Fruit fly (Drosophila melanogaster) whole organism, wandering third instar larva: ENCODE results near the gene Rcd5.

ENCODE experiments used
- Abd-B ChIP-seq: fragments of >200 bp; optimal IDR thresholded peaks from 2 replicates; lab custom pipeline; 2017; ENCODE audit warnings: missing biosample characterization, missing genetic modification characterization
- CG9705 ChIP-seq: fragments of 200-800 bp; sonication (Bioruptor generic); optimal IDR thresholded peaks from 2 replicates; lab custom pipeline; 2018; ENCODE audit warnings: missing biosample characterization, mild to moderate bottlenecking, missing genetic modification characterization
- CrebA ChIP-seq: fragments of 200-800 bp; sonication (Bioruptor generic); optimal IDR thresholded peaks from 2 replicates; lab custom pipeline; 2016; ENCODE audit warnings: missing biosample characterization, mild to moderate bottlenecking, missing genetic modification characterization, borderline replicate concordance
- Dfd ChIP-seq: fragments of >200 bp; optimal IDR thresholded peaks from 2 replicates; lab custom pipeline; 2017; ENCODE audit warnings: missing biosample characterization, missing genetic modification characterization
- GATAd ChIP-seq: sonication (Bioruptor generic); optimal IDR thresholded peaks from 2 replicates; lab custom pipeline; 2016; ENCODE audit warnings: missing biosample characterization, missing genetic modification characterization
- HLH106 ChIP-seq: fragments of 200-800 bp; optimal IDR thresholded peaks from 3 replicates; lab custom pipeline; 2019; ENCODE audit warnings: missing biosample characterization, mild to moderate bottlenecking, missing genetic modification characterization, moderate library complexity
- Hnf4 ChIP-seq: fragments of 200-800 bp; sonication (Bioruptor generic); optimal IDR thresholded peaks from 2 replicates; lab custom pipeline; 2016; ENCODE audit warnings: missing biosample characterization, mild to moderate bottlenecking, missing genetic modification characterization
- Hr78 ChIP-seq: fragments of >200 bp; optimal IDR thresholded peaks from 2 replicates; lab custom pipeline; 2017; ENCODE audit warnings: missing biosample characterization, missing genetic modification characterization
- Hr83 ChIP-seq: fragments of 200-300 bp; sonication (Bioruptor generic); optimal IDR thresholded peaks from 2 replicates; lab custom pipeline; 2016; ENCODE audit warnings: missing biosample characterization, mild to moderate bottlenecking, missing genetic modification characterization, moderate library complexity; ENCODE audit not compliant: poor library complexity, severe bottlenecking
- Jra ChIP-seq: sonication (Bioruptor generic); optimal IDR thresholded peaks from 2 replicates; lab custom pipeline; 2016; ENCODE audit warnings: missing biosample characterization, missing genetic modification characterization
- Mio ChIP-seq: sonication (Bioruptor generic); optimal IDR thresholded peaks from 2 replicates; lab custom pipeline; 2016; ENCODE audit warnings: missing biosample characterization, missing genetic modification characterization
- N ChIP-seq: fragments of >200 bp; optimal IDR thresholded peaks from 2 replicates; lab custom pipeline; 2018; ENCODE audit warnings: missing biosample characterization, missing external identifiers, missing genetic modification characterization
- Rel ChIP-seq, 2 experiments: fragments of 200-800 bp; sonication (Bioruptor generic) in 1 of 2; optimal IDR thresholded peaks; 2 replicates in 1 of 2; 3 replicates in 1 of 2; lab custom pipeline; 2016 to 2019; ENCODE audit warnings: mild to moderate bottlenecking in 2 of 2, missing biosample characterization in 2 of 2, missing genetic modification characterization in 2 of 2, moderate library complexity in 1 of 2
- Sp1 ChIP-seq: fragments of 200-800 bp; sonication (Bioruptor generic); optimal IDR thresholded peaks from 3 replicates; lab custom pipeline; 2019; ENCODE audit warnings: missing biosample characterization, mild to moderate bottlenecking, missing genetic modification characterization, moderate library complexity
- Vsx2 ChIP-seq: fragments of 200-300, 225-300 bp; sonication (Bioruptor generic); optimal IDR thresholded peaks from 2 replicates; lab custom pipeline; 2018; ENCODE audit warnings: missing biosample characterization, missing genetic modification characterization; ENCODE audit not compliant: partially characterized antibody
- br ChIP-seq: fragments of 200-800 bp; sonication (Bioruptor generic); optimal IDR thresholded peaks from 2 replicates; lab custom pipeline; 2016; ENCODE audit warnings: missing biosample characterization, missing genetic modification characterization
- dmrt93B ChIP-seq: fragments of 200-800 bp; sonication (Bioruptor generic); optimal IDR thresholded peaks from 2 replicates; lab custom pipeline; 2018; ENCODE audit warnings: missing biosample characterization, mild to moderate bottlenecking, missing genetic modification characterization
- dsf ChIP-seq: sonication (Bioruptor generic); optimal IDR thresholded peaks from 2 replicates; lab custom pipeline; 2016; ENCODE audit warnings: missing biosample characterization, missing genetic modification characterization, borderline replicate concordance
- ey ChIP-seq: fragments of 200-800 bp; sonication (Bioruptor generic); optimal IDR thresholded peaks from 2 replicates; lab custom pipeline; 2016; ENCODE audit warnings: missing biosample characterization, missing genetic modification characterization
- h ChIP-seq: fragments of 200-800 bp; sonication (Bioruptor generic); optimal IDR thresholded peaks from 3 replicates; lab custom pipeline; 2016; ENCODE audit warnings: missing biosample characterization, mild to moderate bottlenecking, missing genetic modification characterization
- jim ChIP-seq: fragments of 175-275, 200-325 bp; sonication (Bioruptor generic); optimal IDR thresholded peaks from 2 replicates; lab custom pipeline; 2016; ENCODE audit warnings: missing biosample characterization, mild to moderate bottlenecking, missing genetic modification characterization
- lola ChIP-seq: fragments of >200 bp; optimal IDR thresholded peaks from 2 replicates; lab custom pipeline; 2017; ENCODE audit warnings: missing biosample characterization, missing genetic modification characterization
- pan ChIP-seq: fragments of >200 bp; optimal IDR thresholded peaks from 2 replicates; lab custom pipeline; 2017
- psq ChIP-seq: fragments of 200-800 bp; sonication (Bioruptor generic); optimal IDR thresholded peaks from 3 replicates; lab custom pipeline; 2017; ENCODE audit warnings: missing biosample characterization, mild to moderate bottlenecking, missing genetic modification characterization, moderate library complexity
- rgr ChIP-seq: fragments of 200-800 bp; sonication (Bioruptor generic); optimal IDR thresholded peaks from 3 replicates; lab custom pipeline; 2016; ENCODE audit warnings: missing biosample characterization, mild to moderate bottlenecking, missing genetic modification characterization
- sage ChIP-seq: fragments of 200-800 bp; sonication (Bioruptor generic); optimal IDR thresholded peaks from 2 replicates; lab custom pipeline; 2016; ENCODE audit warnings: missing biosample characterization, mild to moderate bottlenecking, missing genetic modification characterization
- sv ChIP-seq: fragments of 200-800 bp; sonication (Bioruptor generic); optimal IDR thresholded peaks from 3 replicates; lab custom pipeline; 2016; ENCODE audit warnings: missing biosample characterization, missing genetic modification characterization
- tai ChIP-seq: sonication (Bioruptor generic); optimal IDR thresholded peaks from 2 replicates; lab custom pipeline; 2016; ENCODE audit warnings: missing biosample characterization, missing genetic modification characterization
- usp ChIP-seq: fragments of >200 bp; optimal IDR thresholded peaks from 2 replicates; lab custom pipeline; 2017; ENCODE audit warnings: missing biosample characterization, missing genetic modification characterization
- woc ChIP-seq: sonication (Bioruptor generic); optimal IDR thresholded peaks from 2 replicates; lab custom pipeline; 2016; ENCODE audit warnings: missing biosample characterization, mild to moderate bottlenecking, missing genetic modification characterization

Gene Rcd5

DNA sequence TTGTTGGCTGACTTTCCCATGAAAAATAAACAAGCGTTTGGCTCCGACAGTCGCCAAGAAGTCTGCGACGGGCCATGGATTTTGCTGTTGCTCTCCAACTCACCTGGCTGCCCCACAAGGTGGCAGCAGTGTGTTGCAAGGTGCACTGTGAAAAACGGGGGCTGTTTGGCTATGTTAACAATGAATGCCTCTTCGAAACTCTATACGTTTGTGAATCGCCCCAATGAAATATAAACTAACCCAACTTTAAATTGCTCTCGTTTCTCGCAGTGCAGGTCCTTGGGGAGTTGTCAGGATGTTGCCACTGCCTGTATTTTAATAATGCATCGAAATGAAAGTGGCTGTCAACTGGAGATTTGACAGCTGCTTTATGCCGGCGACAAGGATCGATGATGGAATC, 26.0 kb upstream of the Rcd5 start:
- TF ChIP-seq ey (no peak), Hr83 (no peak), jim (GFP tag; lab: Kevin White, UChicago) (no peak), CG9705 (GFP tag; lab: Kevin White, UChicago) (no peak), tai (GFP tag; lab: Kevin White, UChicago) (no peak), rgr (GFP tag; lab: Kevin White, UChicago) (no peak)

DNA sequence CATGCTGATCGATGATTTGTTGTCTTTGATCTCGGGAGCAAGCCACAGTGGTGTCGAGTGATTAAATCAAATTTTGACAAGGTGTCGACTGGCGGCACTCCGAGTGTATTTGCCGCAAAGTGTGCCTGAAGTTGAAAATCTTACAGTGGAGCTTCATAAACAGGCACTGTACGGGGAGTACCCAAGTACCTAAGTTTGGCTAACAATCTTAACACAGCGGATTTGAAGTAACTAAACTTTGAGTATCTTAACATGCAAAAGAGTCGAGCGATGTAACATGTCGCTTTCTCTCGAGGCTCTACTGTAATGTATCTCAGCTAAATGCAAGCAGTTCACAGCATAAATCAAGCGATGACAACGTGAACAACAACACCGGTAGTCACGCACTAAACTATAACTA, 23.6 kb upstream of the Rcd5 start:
- TF ChIP-seq sv (no peak), dsf (GFP tag; lab: Kevin White, UChicago) (no peak), br (GFP tag; lab: Kevin White, UChicago) (no peak), CG9705 (GFP tag; lab: Kevin White, UChicago) (no peak)
- TF ChIP-seq, all 38 proteins: peak for 0

DNA sequence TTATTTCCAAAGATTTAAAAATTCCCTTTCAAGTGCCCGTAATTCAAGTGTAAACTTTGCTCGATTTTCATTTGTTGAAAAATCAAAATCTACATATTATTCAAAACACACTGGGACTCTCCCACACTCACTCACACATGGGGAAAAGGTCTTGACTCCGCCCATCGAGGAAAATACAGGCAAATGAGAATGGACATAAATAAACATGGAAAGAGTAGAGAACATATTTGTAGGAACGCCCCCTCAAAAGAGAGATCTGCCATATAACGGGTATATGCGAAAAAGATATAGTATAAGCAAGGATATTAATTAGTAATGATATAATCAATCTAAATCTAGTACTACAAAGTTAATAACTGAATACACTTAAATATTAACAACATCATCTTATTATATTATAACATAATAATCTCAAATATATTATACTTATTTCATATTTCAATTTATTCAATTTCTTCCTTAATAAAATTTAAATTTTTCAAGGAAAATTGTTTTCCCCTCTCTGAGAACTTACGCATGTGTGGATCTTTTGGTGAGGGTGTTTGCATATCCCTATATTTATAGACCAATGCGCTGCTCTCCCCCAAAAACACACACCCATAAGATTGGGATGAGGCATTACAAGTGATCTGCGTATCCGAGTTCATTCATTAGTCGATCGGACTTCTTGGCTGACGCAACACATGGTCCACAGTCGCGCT, 22.0 kb upstream of the Rcd5 start, which contains the start of gene FoxL1:
FoxL1 (plus strand) TSS at position 651 of the 701 bp plus-strand sequence.
- no peak for TF ChIP-seq Rel (GFP tag; optimal IDR thresholded peaks at IDR 0.05; lab: Kevin White, UChicago)
- TF ChIP-seq Rel (tag; optimal IDR thresholded peaks at IDR 0.05; lab: Kevin White, UChicago) = no peak
- no peak for TF ChIP-seq Hr78 (GFP tag; lab: Kevin White, UChicago)
- no peak for TF ChIP-seq Abd-B (GFP tag; lab: Kevin White, UChicago)
- TF ChIP-seq CrebA (GFP tag; lab: Kevin White, UChicago) = no peak
- TF ChIP-seq HLH106 (tag; lab: Kevin White, UChicago) = no peak
- no peak for TF ChIP-seq br (GFP tag; lab: Kevin White, UChicago)
- TF ChIP-seq Hnf4 (GFP tag; lab: Kevin White, UChicago) = no peak
- TF ChIP-seq Sp1 (GFP tag; lab: Kevin White, UChicago) = no peak
- no peak for TF ChIP-seq GATAd
- no peak for TF ChIP-seq dsf (GFP tag; lab: Kevin White, UChicago)
- TF ChIP-seq ey = no peak
- TF ChIP-seq rgr (GFP tag; lab: Kevin White, UChicago) = no peak
- no peak for TF ChIP-seq pan
- no peak for TF ChIP-seq Vsx2 (GFP tag; lab: Kevin White, UChicago)
- TF ChIP-seq sv = no peak
- TF ChIP-seq sage (GFP tag; lab: Kevin White, UChicago) = no peak
- no peak for TF ChIP-seq Jra (GFP tag; lab: Kevin White, UChicago)
- TF ChIP-seq psq (GFP tag; lab: Kevin White, UChicago) = no peak

DNA sequence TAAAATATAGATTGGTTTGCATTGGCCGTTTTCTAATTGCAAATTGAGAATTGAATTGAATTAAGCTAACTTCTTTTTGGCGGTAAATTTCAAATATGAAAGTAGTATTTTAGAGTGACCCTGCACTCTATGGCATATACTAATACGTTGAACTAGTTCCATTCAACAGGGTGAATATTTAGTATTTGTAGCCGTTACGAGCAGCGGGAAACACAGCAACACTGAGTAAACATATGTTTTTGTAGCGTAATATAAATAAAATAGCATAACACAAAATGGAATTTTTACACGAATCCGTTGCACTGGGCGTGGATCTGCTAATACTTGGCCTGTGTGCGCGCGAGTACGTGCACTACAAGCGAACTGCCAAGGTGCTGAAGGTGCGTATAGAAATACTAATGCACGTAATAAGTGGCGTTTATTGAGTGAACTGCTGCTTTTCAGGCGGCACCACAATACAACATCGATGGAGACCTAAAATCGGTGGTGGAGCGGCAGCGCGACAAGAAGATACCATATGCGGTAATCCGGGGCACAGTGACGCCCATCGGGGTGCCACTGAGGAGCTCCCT, 19.0 kb upstream of the Rcd5 start, which contains the start of gene Mul1:
Mul1 (plus strand) TSS at position 198 of the 572 bp plus-strand sequence.
- TF ChIP-seq Hr78 (GFP tag; lab: Kevin White, UChicago) (no peak), CrebA (GFP tag; lab: Kevin White, UChicago) (no peak), Dfd (GFP tag; lab: Kevin White, UChicago) (no peak), tai (GFP tag; lab: Kevin White, UChicago) (no peak), sage (GFP tag; lab: Kevin White, UChicago) (no peak), N (no peak)

DNA sequence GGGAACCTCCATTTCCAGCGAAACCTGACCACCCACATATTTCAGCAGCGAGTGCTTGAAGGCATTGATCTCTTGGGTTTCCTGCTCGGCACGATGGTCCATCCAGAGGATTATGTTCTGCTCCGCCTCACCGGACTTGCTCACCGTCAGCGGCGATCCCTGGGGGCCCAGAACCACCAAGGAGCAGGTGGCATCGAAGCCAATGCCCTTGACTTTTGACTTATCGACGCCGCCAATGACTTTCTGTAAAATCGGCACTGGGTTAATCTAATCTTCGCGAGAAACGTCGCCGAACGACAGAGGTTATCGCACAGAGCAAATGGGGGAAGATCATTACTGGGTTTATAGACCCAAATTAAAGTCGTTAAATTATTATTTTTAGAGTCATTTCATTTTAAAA, 15.9 kb upstream of the Rcd5 start:
- TF ChIP-seq N = no peak
- TF ChIP-seq usp = no peak
- TF ChIP-seq rgr (GFP tag; lab: Kevin White, UChicago) = no peak
- no peak for TF ChIP-seq lola (GFP tag; lab: Kevin White, UChicago)
- no peak for TF ChIP-seq Hr78 (GFP tag; lab: Kevin White, UChicago)
- TF ChIP-seq sage (GFP tag; lab: Kevin White, UChicago) = no peak
- no peak for TF ChIP-seq tai (GFP tag; lab: Kevin White, UChicago)
- no peak for TF ChIP-seq Dfd (GFP tag; lab: Kevin White, UChicago)
- TF ChIP-seq h (GFP tag; lab: Kevin White, UChicago) = no peak
- TF ChIP-seq Jra (GFP tag; lab: Kevin White, UChicago) = no peak
- TF ChIP-seq Sp1 (GFP tag; lab: Kevin White, UChicago) = no peak
- TF ChIP-seq Vsx2 (GFP tag; lab: Kevin White, UChicago) = no peak
- TF ChIP-seq dmrt93B (GFP tag; lab: Kevin White, UChicago) = no peak
- no peak for TF ChIP-seq GATAd
- TF ChIP-seq Hr83 = no peak
- TF ChIP-seq woc (GFP tag; lab: Kevin White, UChicago) = no peak
- no peak for TF ChIP-seq pan
- no peak for TF ChIP-seq sv
- no peak for TF ChIP-seq Mio (GFP tag; lab: Kevin White, UChicago)
